Fruit fly (Drosophila melanogaster): ENCODE data around the gene CG11350.

DNA sequence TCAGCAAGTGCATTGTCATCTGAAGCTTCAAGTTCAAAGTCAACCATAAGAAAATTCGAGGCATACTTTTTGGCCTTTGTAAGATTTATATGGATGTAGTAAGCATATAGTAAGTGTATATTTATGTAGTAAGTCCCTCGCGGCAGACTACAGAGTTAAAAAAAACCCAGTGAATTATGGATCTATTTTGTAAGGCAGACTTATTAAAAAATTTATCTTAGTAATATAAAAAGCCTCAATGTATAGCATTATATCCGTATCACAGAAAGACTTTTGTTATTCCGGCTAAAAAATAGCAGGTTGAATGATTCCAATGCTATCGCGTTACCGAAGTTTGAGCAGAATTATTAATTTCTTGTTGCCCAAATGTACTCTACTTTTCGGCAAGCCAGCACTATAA, 2.0 kb downstream of the CG11350 start:
- TF ChIP-seq CG8478 (optimal IDR thresholded peaks at IDR 0.05) (no peak), CTCF (optimal IDR thresholded peaks at IDR 0.05) (no peak)
